Fruit fly (Drosophila melanogaster) ovary, adult (tissue): ENCODE data around the gene CG11249.

ENCODE experiments used
- CG17801 ChIP-seq: fragments of 200-800 bp; optimal IDR thresholded peaks from 2 replicates; lab custom pipeline; 2019; ENCODE audit warnings: missing biosample characterization, mild to moderate bottlenecking, missing genetic modification characterization, moderate library complexity; ENCODE audit not compliant: partially characterized antibody

Gene CG11249

DNA sequence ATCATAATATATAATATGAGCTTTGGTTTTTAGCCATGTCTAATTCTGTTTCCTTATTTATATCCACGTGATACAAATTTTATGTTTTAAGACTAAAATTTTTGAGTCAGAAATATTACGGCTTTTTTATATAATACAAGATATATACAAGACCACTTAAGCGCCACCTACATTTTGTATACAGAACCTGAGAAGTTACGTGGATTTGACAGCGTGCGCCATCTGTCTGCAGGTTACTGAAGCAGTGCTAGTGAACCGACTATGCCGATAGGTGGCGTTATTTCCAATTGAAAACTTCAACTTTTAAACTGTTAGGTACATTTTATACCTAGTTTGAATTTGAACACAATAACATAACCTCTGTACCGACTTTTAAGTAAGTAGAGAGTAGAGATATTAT lies 19.2 kb upstream of the CG11249 start:
- peak; percentile 13 for TF ChIP-seq CG17801 (GFP tag; lab: Kevin White, UChicago)

DNA sequence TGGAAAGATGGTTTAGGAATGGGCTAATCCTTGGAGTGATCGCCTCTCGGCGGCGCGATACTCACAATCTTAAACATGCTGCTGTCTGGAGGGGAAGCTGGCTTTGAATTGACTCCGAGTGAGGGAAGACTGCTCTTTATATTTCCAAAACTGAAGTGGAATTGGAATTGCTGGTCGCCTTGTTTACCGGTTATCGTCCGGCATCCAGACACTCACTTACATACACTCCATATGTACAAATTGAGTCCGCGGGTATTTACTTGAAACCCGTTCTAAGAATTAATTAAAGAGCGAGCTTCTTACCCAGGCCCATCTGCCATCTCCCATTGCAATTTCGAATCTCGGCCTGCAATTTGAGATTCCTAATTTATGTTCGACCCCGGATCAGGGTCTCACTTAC lies 5.1 kb upstream of the CG11249 start, which contains the start of gene Cpr78E:
Gene Cpr78E (minus strand): TSS at position 101 of the 400 bp plus-strand sequence.
- TF ChIP-seq CG17801 (GFP tag; lab: Kevin White, UChicago) = no peak

dm6 chr3L:21667530-21667929 lies 4.4 kb upstream of the CG11249 start:
- TF ChIP-seq CG17801 (GFP tag; lab: Kevin White, UChicago) = no peak

- TF ChIP-seq CG17801 (GFP tag; lab: Kevin White, UChicago) = peak; percentile 60
These were observed 7.7 kb downstream of the CG11249 start, which contains the start of the genes Als2 and CG11248 for dm6 chr3L:21679687-21680086. Als2 (minus strand) TSS chr3L:21679755. CG11248 (plus strand) TSS chr3L:21680050.

DNA sequence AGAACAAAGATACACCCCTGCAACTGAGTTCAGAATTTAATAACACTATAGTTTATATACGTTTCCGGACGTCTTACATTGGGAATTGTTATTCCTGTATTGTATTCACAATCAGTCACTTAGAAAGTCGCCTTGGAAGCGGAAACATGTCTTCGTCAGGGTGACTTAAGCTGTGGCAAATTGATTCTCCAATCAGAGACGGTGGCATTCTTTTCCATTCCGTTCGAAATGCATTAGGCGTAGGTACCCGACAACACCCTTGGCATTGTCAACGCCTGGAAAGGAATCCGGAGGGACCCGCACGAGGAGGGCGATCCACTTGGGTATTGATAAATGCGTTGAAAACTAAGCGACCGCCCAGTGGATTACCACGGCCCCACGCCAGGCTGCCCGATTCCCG lies 12.0 kb downstream of the CG11249 start, which contains the start of gene Sfp78E:
Gene Sfp78E (minus strand): TSS at position 101 of the 400 bp plus-strand sequence.
- TF ChIP-seq CG17801 (GFP tag; lab: Kevin White, UChicago) = no peak

dm6 chr3L:21685753-21686152 lies 13.8 kb downstream of the CG11249 start:
- no peak for TF ChIP-seq CG17801 (GFP tag; lab: Kevin White, UChicago)

DNA sequence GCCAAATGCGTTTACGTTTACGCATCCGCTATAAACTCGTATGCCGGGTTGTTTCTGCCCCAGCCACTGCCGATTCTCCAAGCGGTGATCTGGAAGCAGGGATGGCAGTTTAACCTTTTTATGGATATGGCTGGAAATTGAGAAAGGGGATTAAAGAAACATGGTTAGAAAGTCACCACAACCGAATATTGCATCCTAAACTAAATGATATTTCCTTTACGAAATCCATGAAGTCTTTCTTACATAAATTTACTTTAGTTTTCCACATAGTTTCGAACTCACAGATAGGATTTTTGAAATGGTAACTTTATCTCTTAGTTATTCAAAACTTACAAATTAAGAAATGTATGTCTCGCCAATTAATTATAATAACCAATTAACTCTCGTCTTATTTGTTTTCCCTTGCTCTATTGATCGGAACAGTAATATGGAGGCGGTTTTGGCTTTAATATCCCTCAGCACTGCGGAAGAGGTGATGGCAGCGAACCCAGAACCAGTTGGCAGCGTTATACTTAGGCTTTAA lies 16.7 kb downstream of the CG11249 start:
- TF ChIP-seq CG17801 (GFP tag; lab: Kevin White, UChicago) = no peak

dm6 chr3L:21694647-21695046 lies 22.7 kb downstream of the CG11249 start:
- no peak for TF ChIP-seq CG17801 (GFP tag; lab: Kevin White, UChicago)

- no peak for TF ChIP-seq CG17801 (GFP tag; lab: Kevin White, UChicago)
These were observed 28.1 kb downstream of the CG11249 start for dm6 chr3L:21700052-21700451.

DNA sequence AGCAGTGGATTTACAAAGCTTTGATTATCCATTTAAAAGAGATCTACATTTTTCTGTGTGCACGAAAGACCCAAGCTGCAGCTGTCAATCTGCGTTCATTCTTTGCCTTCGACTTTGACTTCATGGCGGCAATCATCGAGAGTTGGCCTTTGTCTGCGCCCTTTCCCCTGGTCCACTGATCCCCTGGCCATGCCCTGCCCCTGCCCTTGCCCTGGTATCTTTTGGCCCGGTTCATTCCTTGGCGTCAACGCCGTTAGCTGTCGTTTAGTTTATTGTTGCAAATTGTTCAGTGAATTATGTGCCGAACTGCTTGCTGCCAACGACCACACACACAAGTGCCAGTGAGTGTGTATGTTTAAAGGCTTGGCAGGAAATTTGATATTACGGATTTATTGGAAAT lies 29.0 kb downstream of the CG11249 start:
- no peak for TF ChIP-seq CG17801 (GFP tag; lab: Kevin White, UChicago)

DNA sequence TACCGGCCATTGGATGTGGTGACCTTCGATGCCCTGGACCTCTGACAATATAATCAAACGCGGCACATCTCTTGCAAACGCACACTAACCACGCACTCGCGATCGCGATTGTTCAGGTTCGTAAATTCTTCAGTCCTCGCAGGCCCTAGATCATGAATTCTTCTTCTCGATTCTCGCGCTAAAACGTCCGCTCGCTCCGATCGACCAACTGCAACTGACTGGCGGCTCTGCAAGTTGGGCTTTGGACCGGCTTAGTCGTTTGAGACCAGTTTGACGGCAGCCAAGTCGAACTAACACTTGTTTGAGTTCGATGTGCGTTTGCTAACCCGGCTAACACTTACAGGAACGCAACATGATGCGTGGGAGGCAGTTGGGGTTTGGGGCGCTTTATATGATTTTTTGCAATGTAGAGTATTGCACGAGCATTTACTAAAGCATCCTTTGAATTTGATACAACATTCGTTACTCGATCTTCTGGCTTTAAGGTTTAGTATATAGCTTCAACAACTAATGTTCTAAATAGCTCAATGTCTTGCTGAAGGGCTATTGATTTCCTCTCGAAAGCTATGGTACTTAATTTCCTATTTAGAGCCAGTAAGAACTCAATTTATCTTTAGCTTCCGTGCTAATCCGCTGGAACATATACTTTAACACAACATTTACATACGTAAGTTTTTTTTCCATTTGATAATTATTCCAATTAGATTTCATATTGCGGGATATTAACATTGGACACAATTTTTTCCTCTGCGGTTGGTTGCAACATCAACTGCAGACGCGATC lies 34.4 kb downstream of the CG11249 start, which contains the start of gene CG32447:
Gene CG32447 (minus strand): TSS at position 222 of the 783 bp plus-strand sequence.
- no peak for TF ChIP-seq CG17801 (GFP tag; lab: Kevin White, UChicago)

dm6 chr3L:21709785-21710591 lies 38.0 kb downstream of the CG11249 start:
- TF ChIP-seq CG17801 (GFP tag; lab: Kevin White, UChicago) = no peak

dm6 chr3L:21715974-21716373 lies 44.0 kb downstream of the CG11249 start:
- no peak for TF ChIP-seq CG17801 (GFP tag; lab: Kevin White, UChicago)

dm6 chr3L:21718233-21718632 lies 46.3 kb downstream of the CG11249 start:
- no peak for TF ChIP-seq CG17801 (GFP tag; lab: Kevin White, UChicago)

- TF ChIP-seq CG17801 (GFP tag; lab: Kevin White, UChicago) = no peak
These were observed 48.9 kb downstream of the CG11249 start for dm6 chr3L:21720869-21721268.
